Worm (Caenorhabditis elegans) whole organism, L4/young adult: ENCODE data around the gene F25H8.2.

ENCODE experiments used
- W03F9.2 ChIP-seq: fragments of 150-350 bp; optimal IDR thresholded peaks from 2 replicates; lab custom pipeline; 2014; ENCODE audit warnings: missing biosample characterization, missing genetic modification characterization
- dao-5 ChIP-seq: sonication (generic microtip); optimal IDR thresholded peaks from 2 replicates; lab custom pipeline; 2016; ENCODE audit warnings: missing genotype, missing genetic modification characterization, moderate library complexity, missing compliant biosample characterization

- TF ChIP-seq dao-5 (tag; lab: Kevin White, UChicago) (no peak), W03F9.2 (no peak)
These were observed 3.7 kb upstream of the F25H8.2 start, which contains the start of gene dur-1 for ce11 chrIV:9928180-9928896.
